Fruit fly (Drosophila melanogaster) whole organism, wandering third instar larva: ENCODE measurements around the gene PGAP1.

Experiments
- CG9705 ChIP-seq: fragments of 200-800 bp; sonication (Bioruptor generic); optimal IDR thresholded peaks from 2 replicates; lab custom pipeline; 2018; ENCODE audit warnings: missing biosample characterization, mild to moderate bottlenecking, missing genetic modification characterization
- Dfd ChIP-seq: fragments of >200 bp; optimal IDR thresholded peaks from 2 replicates; lab custom pipeline; 2017; ENCODE audit warnings: missing biosample characterization, missing genetic modification characterization
- Jra ChIP-seq: sonication (Bioruptor generic); optimal IDR thresholded peaks from 2 replicates; lab custom pipeline; 2016; ENCODE audit warnings: missing biosample characterization, missing genetic modification characterization
- Sp1 ChIP-seq: fragments of 200-800 bp; sonication (Bioruptor generic); optimal IDR thresholded peaks from 3 replicates; lab custom pipeline; 2019; ENCODE audit warnings: missing biosample characterization, mild to moderate bottlenecking, missing genetic modification characterization, moderate library complexity
- br ChIP-seq: fragments of 200-800 bp; sonication (Bioruptor generic); optimal IDR thresholded peaks from 2 replicates; lab custom pipeline; 2016; ENCODE audit warnings: missing biosample characterization, missing genetic modification characterization
- dl ChIP-seq, 2 experiments: fragments of 175-275, 200-275 bp in 1 of 2; fragments of 200-275 bp in 1 of 2; sonication (Bioruptor generic); optimal IDR thresholded peaks; lab custom pipeline; 2018; ENCODE audit warnings: mild to moderate bottlenecking in 2 of 2, missing biosample characterization in 2 of 2, missing genetic modification characterization in 2 of 2, moderate library complexity in 2 of 2; ENCODE audit not compliant: partially characterized antibody in 2 of 2, insufficient read depth in 1 of 2
- ey ChIP-seq: fragments of 200-800 bp; sonication (Bioruptor generic); optimal IDR thresholded peaks from 2 replicates; lab custom pipeline; 2016; ENCODE audit warnings: missing biosample characterization, missing genetic modification characterization
- fru ChIP-seq: fragments of 200-800 bp; sonication (Bioruptor generic); optimal IDR thresholded peaks from 3 replicates; lab custom pipeline; 2016; ENCODE audit warnings: missing biosample characterization, mild to moderate bottlenecking, missing genetic modification characterization
- h ChIP-seq: fragments of 200-800 bp; sonication (Bioruptor generic); optimal IDR thresholded peaks from 3 replicates; lab custom pipeline; 2016; ENCODE audit warnings: missing biosample characterization, mild to moderate bottlenecking, missing genetic modification characterization
- lola ChIP-seq: fragments of >200 bp; optimal IDR thresholded peaks from 2 replicates; lab custom pipeline; 2017; ENCODE audit warnings: missing biosample characterization, missing genetic modification characterization
- pan ChIP-seq: fragments of >200 bp; optimal IDR thresholded peaks from 2 replicates; lab custom pipeline; 2017
- psq ChIP-seq: fragments of 200-800 bp; sonication (Bioruptor generic); optimal IDR thresholded peaks from 3 replicates; lab custom pipeline; 2017; ENCODE audit warnings: missing biosample characterization, mild to moderate bottlenecking, missing genetic modification characterization, moderate library complexity
- sv ChIP-seq: fragments of 200-800 bp; sonication (Bioruptor generic); optimal IDR thresholded peaks from 3 replicates; lab custom pipeline; 2016; ENCODE audit warnings: missing biosample characterization, missing genetic modification characterization

dm6 chrX:5678178-5678470, 11.1 kb downstream of the PGAP1 start:
- no peak for TF ChIP-seq br (GFP tag; lab: Kevin White, UChicago)
- no peak for TF ChIP-seq dl (GFP tag; optimal IDR thresholded peaks at IDR 0.05; lab: Kevin White, UChicago; ENCODE audit: insufficient read depth in 1 of 2, partially characterized antibody in 2 of 2)
- no peak for TF ChIP-seq lola (GFP tag; lab: Kevin White, UChicago)
- no peak for TF ChIP-seq h
- TF ChIP-seq CG9705 (GFP tag; lab: Kevin White, UChicago) = no peak
- TF ChIP-seq ey = no peak
- TF ChIP-seq Jra = no peak
- no peak for TF ChIP-seq Dfd (GFP tag; lab: Kevin White, UChicago)
- no peak for TF ChIP-seq pan (lab: Kevin White, UChicago)
- peak; percentile 4 for TF ChIP-seq sv (GFP tag; lab: Kevin White, UChicago)
- no peak for TF ChIP-seq psq (GFP tag; lab: Kevin White, UChicago)
- no peak for TF ChIP-seq Sp1 (GFP tag; lab: Kevin White, UChicago)
- no peak for TF ChIP-seq fru (GFP tag; lab: Kevin White, UChicago)
